Worm (Caenorhabditis elegans) whole organism, midembryonic: ENCODE results near the gene dhs-25.

Source experiments
- flt-1 ChIP-seq: fragments of 200-800 bp; sonication (Bioruptor generic); IDR thresholded peaks from 2 replicates; pipeline ENCODE4 v1.3.6; 2022; ENCODE audit warnings: missing genetic modification characterization, missing compliant biosample characterization
- klf-2 ChIP-seq: fragments of 200-800 bp; sonication (Bioruptor generic); conservative IDR thresholded peaks from 2 replicates; pipeline ENCODE4 v1.3.6; 2022; ENCODE audit warnings: missing genetic modification reagents, missing genetic modification characterization, missing compliant biosample characterization
- ref-1 ChIP-seq: fragments of 200-800 bp; sonication (Bioruptor generic); conservative IDR thresholded peaks from 2 replicates; pipeline ENCODE4 v1.3.6; 2022; ENCODE audit warnings: missing genetic modification reagents, missing genetic modification characterization, missing compliant biosample characterization
- tab-1 ChIP-seq: fragments of 200-800 bp; sonication (Bioruptor generic); IDR thresholded peaks from 2 replicates; pipeline ENCODE4 v1.3.6; 2022; ENCODE audit warnings: missing genetic modification characterization, missing compliant biosample characterization
- ztf-23 ChIP-seq: fragments of 200-800 bp; sonication (Bioruptor generic); IDR thresholded peaks from 2 replicates; pipeline ENCODE4 v1.3.6; 2022; ENCODE audit warnings: missing genetic modification reagents, missing genetic modification characterization, missing compliant biosample characterization
- ztf-29 ChIP-seq: fragments of 200-800 bp; sonication (Bioruptor generic); IDR thresholded peaks from 2 replicates; pipeline ENCODE4 v1.3.6; 2022; ENCODE audit warnings: missing genetic modification reagents, missing genetic modification characterization, missing compliant biosample characterization

DNA sequence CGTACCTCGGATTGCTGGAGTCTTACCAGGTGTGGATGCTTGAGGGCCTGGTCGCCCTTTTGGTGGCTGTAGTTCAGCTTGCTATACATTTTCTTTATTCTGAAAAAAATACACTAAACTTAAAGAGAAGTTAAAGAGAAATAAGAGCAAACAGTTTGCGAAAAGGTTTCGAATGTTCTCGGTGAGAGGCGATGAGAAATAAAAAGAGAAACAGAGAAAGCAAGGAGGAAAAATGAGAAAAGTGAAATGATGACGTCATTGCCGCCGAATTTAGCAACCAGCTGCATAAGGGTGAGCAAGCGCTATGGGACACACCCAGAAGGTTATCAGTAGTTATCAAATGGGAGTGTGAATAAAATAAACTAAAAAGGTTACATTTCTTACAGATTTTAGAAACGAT, 32.6 kb upstream of the dhs-25 start, which contains the start of gene cebp-1:
- no peak for TF ChIP-seq ztf-29 (GFP tag; lab: Robert Waterston, UW)
- TF ChIP-seq klf-2: no peak
- TF ChIP-seq ref-1 (GFP tag; lab: Robert Waterston, UW): no peak
- TF ChIP-seq flt-1 (GFP tag; lab: Robert Waterston, UW): no peak
- no peak for TF ChIP-seq ztf-23 (GFP tag; lab: Robert Waterston, UW)
- no peak for TF ChIP-seq tab-1 (GFP tag; lab: Robert Waterston, UW)
